Fruit fly (Drosophila melanogaster) ovary, adult (tissue): ENCODE results near the gene CG15506.

Experiments
- CG17801 ChIP-seq: fragments of 200-800 bp; optimal IDR thresholded peaks from 2 replicates; lab custom pipeline; 2019; ENCODE audit warnings: missing biosample characterization, mild to moderate bottlenecking, missing genetic modification characterization, moderate library complexity; ENCODE audit not compliant: partially characterized antibody

CG15506 gene

DNA sequence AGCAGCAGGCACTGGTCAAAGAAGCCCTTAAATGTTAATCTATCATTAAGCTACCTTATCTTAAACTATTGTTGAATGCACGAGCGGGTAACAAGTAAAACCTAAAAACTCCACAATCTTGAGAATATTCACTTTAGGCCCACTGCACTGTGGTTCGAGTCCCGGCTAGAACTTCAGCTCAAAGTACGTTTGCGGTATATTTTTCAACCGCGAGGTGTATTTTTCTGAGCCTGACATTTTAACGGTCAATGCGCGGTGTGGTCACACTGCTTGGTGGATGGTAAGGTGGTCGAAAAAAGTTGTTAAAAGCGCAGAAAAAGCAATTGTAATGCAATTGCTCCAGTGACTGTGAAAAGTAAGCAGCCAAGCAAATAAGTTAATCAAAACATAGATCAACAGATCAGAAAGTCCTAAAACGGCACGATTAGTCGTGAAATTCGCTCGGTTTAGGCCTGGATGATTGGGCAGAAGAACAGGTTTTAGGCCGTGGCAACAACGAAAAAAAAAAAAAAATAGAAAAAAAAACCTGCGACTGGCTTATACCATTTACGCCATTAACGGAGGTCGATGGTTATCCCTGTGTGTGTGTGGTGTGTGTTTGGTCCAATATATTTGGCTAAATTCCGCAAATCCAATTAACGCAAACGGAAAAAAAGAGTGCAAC lies 7.2 kb downstream of the CG15506 start, which contains the start of gene Kul:
TSS of gene Kul (plus strand) at position 254 of the 664 bp plus-strand sequence.
- peak; percentile 5 for TF ChIP-seq CG17801 (GFP tag; lab: Kevin White, UChicago)

dm6 chr3R:29726277-29726676 lies 7.8 kb downstream of the CG15506 start:
- TF ChIP-seq CG17801 (GFP tag; lab: Kevin White, UChicago) = no peak

DNA sequence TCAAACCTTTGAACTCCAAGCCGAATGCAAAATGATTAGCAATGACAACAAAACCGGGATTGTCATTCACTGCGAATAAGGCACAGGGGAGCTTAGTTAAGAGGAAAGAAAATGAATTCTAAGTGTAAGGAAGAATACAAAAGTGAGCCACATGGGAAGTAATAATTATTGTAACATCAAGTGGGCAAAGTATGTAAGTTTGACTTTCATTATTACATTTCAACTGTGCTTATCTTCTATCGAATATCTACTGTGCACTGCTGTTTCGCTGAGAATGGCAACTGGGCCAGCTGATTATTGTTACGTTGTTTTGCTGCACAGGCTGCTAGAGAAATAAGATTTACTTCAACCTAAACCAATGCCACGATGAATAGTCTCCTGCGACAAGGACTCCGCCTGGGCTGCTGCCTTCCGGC lies 18.2 kb downstream of the CG15506 start, which contains the start of the genes CG7601 and CIA30:
TSS of gene CG7601 (minus strand) at position 68 of the 416 bp plus-strand sequence.
TSS of gene CIA30 (plus strand) at position 288 of the 416 bp plus-strand sequence.
- TF ChIP-seq CG17801 (GFP tag; lab: Kevin White, UChicago) = peak; percentile 97

dm6 chr3R:29737891-29738290 lies 19.4 kb downstream of the CG15506 start, which contains the start of gene Gnpnat:
Gene Gnpnat (plus strand): TSS chr3R:29738275.
- TF ChIP-seq CG17801 (GFP tag; lab: Kevin White, UChicago) = peak; percentile 64

DNA sequence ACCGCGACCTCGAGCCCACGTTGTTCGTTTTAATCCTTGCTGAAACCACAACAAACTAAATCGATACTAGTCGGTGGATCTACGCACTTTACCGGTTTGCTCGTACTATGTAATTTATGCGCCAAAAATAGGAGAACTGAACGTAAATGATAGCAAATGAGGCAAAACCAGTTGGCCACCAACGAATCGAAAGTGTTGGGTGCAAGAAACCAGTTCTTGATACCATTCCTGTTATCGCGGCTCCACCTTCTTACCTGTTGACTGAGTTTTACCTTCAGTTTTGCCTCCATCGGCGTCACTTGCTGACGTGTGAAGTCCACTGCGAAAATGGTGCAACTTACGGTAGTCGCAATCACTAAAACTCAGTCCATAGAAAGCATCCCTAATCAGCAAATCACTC lies 21.6 kb downstream of the CG15506 start:
- no peak for TF ChIP-seq CG17801 (GFP tag; lab: Kevin White, UChicago)

dm6 chr3R:29745056-29745455 lies 26.6 kb downstream of the CG15506 start, which contains the start of the genes Wdr24 and IntS11:
Gene Wdr24 (minus strand): TSS chr3R:29745092.
Gene IntS11 (plus strand): TSS chr3R:29745337.
- TF ChIP-seq CG17801 (GFP tag; lab: Kevin White, UChicago) = peak; percentile 89

- peak; percentile 5 for TF ChIP-seq CG17801 (GFP tag; lab: Kevin White, UChicago)
These were observed 30.3 kb downstream of the CG15506 start, which contains the start of the genes ATPsyngamma and yata for dm6 chr3R:29748591-29749303. Gene ATPsyngamma (minus strand): TSS chr3R:29749163. Gene yata (plus strand): TSS chr3R:29749219.

DNA sequence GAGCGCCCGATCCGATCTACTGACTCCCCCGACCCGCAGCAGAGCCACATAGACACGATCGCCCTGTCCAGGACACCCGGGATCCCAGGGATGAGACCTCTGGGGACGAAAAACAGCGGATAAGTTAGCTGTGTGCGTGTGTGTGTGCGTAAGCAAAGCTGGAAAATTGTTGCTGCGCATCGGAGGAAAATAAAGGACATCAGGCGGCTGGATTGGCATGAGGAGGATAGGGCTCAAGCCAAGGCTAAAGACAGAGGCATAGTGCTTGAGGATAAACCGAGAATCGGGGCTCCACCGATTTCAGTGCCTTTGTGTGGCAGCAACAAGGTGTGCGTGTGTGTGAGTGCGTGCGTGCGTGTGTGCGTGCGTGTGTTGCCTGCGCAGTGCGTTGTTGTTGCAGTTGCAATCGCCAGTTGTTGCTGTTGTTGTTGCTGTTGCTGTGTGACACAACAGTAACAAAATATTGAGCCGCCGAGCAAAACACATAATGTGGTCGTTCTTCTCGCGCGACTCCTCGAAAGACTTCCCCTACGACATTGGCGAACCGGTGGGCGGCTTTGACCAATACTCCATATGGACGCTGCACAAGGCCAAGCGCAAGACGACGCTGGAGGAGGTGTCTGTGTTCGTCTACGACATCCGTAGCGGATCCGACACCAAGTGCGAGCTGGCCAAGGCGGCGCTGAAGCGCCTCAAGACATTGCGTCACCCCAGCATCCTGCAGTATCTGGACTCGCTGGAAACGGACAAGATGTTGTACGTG lies 31.0 kb downstream of the CG15506 start:
- TF ChIP-seq CG17801 (GFP tag; lab: Kevin White, UChicago) = no peak

DNA sequence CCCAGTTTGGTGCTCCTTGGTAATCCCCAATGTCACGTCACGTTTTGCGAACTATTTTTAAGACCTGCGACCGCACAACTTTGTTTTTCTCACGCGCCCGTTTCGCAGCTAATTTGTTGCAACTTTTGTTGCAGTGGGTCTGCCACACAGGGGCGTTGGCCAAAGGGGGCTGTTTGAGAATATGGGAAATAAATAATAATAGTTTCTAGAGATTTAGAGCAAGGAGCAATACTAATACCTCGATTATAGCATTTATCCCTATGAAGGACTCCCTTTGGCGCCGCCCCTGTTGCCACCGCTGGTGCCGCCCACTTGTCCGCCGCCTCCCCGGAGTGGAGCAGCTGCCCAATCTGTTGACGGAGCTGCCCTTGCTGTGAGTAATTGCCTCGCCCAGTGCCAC lies 36.8 kb downstream of the CG15506 start:
- TF ChIP-seq CG17801 (GFP tag; lab: Kevin White, UChicago) = no peak

- no peak for TF ChIP-seq CG17801 (GFP tag; lab: Kevin White, UChicago)
These were observed 37.7 kb downstream of the CG15506 start for dm6 chr3R:29756153-29756552.

DNA sequence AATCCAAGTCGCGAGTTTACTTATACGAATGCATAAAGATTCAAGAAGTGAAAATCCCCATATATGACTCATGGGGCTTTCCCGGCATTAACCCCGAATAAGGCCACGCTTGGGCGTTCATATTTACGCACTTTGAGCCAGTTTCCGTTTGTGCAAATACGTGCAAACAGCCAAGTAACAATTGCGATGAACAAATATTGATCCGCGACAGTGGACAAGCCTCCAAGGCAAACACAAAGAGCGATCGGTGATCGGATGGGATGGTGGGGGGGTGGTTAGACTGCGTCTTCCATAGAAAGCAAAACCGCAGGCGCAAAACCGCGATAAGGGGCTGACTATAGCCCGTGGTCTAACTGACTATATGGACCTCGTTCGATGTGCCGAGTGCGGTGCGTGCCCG lies 38.8 kb downstream of the CG15506 start:
- no peak for TF ChIP-seq CG17801 (GFP tag; lab: Kevin White, UChicago)

- TF ChIP-seq CG17801 (GFP tag; lab: Kevin White, UChicago) = no peak
These were observed 39.2 kb downstream of the CG15506 start for dm6 chr3R:29757681-29758080.

- TF ChIP-seq CG17801 (GFP tag; lab: Kevin White, UChicago) = no peak
These were observed 39.8 kb downstream of the CG15506 start for dm6 chr3R:29758129-29758733.

DNA sequence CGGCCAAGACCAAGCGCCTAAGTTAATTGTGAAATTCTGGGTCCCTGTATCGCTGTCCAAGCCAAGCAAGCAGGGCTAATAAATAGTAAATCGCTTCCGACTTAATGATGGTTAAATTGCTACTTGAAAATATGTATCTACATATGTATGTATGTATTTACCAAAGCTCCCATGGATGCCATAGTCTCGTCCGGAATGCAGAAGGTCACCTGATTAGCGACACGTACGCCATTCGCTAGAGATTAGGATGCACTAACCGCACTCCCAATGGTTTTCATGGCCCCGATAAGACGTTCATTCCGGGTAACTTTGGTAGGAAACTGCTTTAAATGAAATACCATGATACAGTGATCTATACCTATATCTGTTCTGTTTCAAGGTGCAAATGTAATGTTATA lies 40.3 kb downstream of the CG15506 start:
- no peak for TF ChIP-seq CG17801 (GFP tag; lab: Kevin White, UChicago)
